Fruit fly (Drosophila melanogaster) whole organism, embryonic: Measurements from ENCODE around the gene Alg7.

Experiments
- Abd-B ChIP-seq: fragments of 200-800 bp; sonication (Bioruptor generic); optimal IDR thresholded peaks from 2 replicates; lab custom pipeline; 2018; ENCODE audit warnings: missing biosample characterization, mild to moderate bottlenecking, missing genetic modification characterization, moderate library complexity
- CG10267 ChIP-seq: fragments of 200-800 bp; sonication (Bioruptor generic); optimal IDR thresholded peaks from 2 replicates; lab custom pipeline; 2018; ENCODE audit warnings: missing biosample characterization, mild to moderate bottlenecking, missing genetic modification characterization, moderate library complexity
- CG10543 ChIP-seq: fragments of 200-800 bp; sonication (Bioruptor generic); optimal IDR thresholded peaks from 3 replicates; lab custom pipeline; 2017; ENCODE audit warnings: missing biosample characterization, mild to moderate bottlenecking, missing genetic modification characterization, moderate library complexity
- CG12744 ChIP-seq: fragments of 200-800 bp; sonication (Bioruptor generic); optimal IDR thresholded peaks from 2 replicates; lab custom pipeline; 2016; ENCODE audit warnings: missing biosample characterization, missing genetic modification characterization
- CG13424 ChIP-seq: fragments of 200-800 bp; sonication (Bioruptor generic); optimal IDR thresholded peaks from 2 replicates; lab custom pipeline; 2019; ENCODE audit warnings: missing biosample characterization, mild to moderate bottlenecking, missing genetic modification characterization, moderate library complexity
- CG14050 ChIP-seq: fragments of 200-800 bp; sonication (Bioruptor generic); IDR thresholded peaks from 3 replicates; pipeline ENCODE4 v1.3.6; 2022; ENCODE audit warnings: missing biosample characterization, missing genetic modification characterization
- CG18619 ChIP-seq: fragments of 200-800 bp; sonication (Bioruptor generic); optimal IDR thresholded peaks from 3 replicates; lab custom pipeline; 2017; ENCODE audit warnings: missing biosample characterization, mild to moderate bottlenecking, missing genetic modification characterization
- CG2129 ChIP-seq: fragments of 200-800 bp; sonication (Bioruptor generic); IDR thresholded peaks from 2 replicates; pipeline ENCODE4 v1.3.6; 2022; ENCODE audit warnings: missing biosample characterization, missing genetic modification characterization; ENCODE audit not compliant: partially characterized antibody
- CG2202 ChIP-seq: fragments of 200-800 bp; sonication (Bioruptor generic); optimal IDR thresholded peaks from 2 replicates; lab custom pipeline; 2018; ENCODE audit warnings: missing biosample characterization, mild to moderate bottlenecking, missing genetic modification characterization
- CG32767 ChIP-seq: fragments of 200-800 bp; sonication (Bioruptor generic); IDR thresholded peaks from 2 replicates; pipeline ENCODE4 v1.3.6; 2022; ENCODE audit warnings: missing biosample characterization, missing genetic modification characterization
- CG3407 ChIP-seq: fragments of 200-800 bp; sonication (Bioruptor generic); optimal IDR thresholded peaks from 2 replicates; lab custom pipeline; 2018; ENCODE audit warnings: missing biosample characterization, mild to moderate bottlenecking, missing genetic modification characterization
- CG34422 ChIP-seq: fragments of 200-800 bp; sonication (Bioruptor generic); IDR thresholded peaks from 3 replicates; pipeline ENCODE4 v1.3.6; 2022; ENCODE audit warnings: missing biosample characterization, missing genetic modification characterization
- CG3838 ChIP-seq: fragments of 200-800 bp; sonication (Bioruptor generic); optimal IDR thresholded peaks from 3 replicates; lab custom pipeline; 2016; ENCODE audit warnings: missing biosample characterization, missing genetic modification characterization
- CG4854 ChIP-seq: fragments of 200-800 bp; sonication (Bioruptor generic); optimal IDR thresholded peaks from 2 replicates; lab custom pipeline; 2016; ENCODE audit warnings: missing biosample characterization, missing genetic modification characterization, inconsistent platforms
- CG7372 ChIP-seq: fragments of 200-800 bp; sonication (Bioruptor generic); IDR thresholded peaks from 2 replicates; pipeline ENCODE4 v1.3.6; 2022; ENCODE audit warnings: missing biosample characterization, missing genetic modification characterization
- CG7987 ChIP-seq: fragments of 200-800 bp; sonication (Bioruptor generic); optimal IDR thresholded peaks from 2 replicates; lab custom pipeline; 2018; ENCODE audit warnings: missing biosample characterization, mild to moderate bottlenecking, missing genetic modification characterization, moderate library complexity
- CG8089 ChIP-seq: fragments of 200-800 bp; sonication (Bioruptor generic); optimal IDR thresholded peaks from 3 replicates; lab custom pipeline; 2016; ENCODE audit warnings: missing biosample characterization, missing genetic modification characterization
- CG8290 ChIP-seq, 3 experiments: fragments of 200-800 bp; sonication (Bioruptor generic); optimal IDR thresholded peaks; 2 replicates each; lab custom pipeline; 2016 to 2019; ENCODE audit warnings: missing biosample characterization in 3 of 3, missing genetic modification characterization in 3 of 3, mild to moderate bottlenecking in 2 of 3, moderate library complexity in 1 of 3
- CG8478 ChIP-seq: fragments of >200 bp; optimal IDR thresholded peaks from 2 replicates; lab custom pipeline; 2018
- D ChIP-seq, 2 experiments: fragments of 200-800 bp in 1 of 2; fragments of >200 bp in 1 of 2; sonication (Bioruptor generic) in 1 of 2; optimal IDR thresholded peaks; 2 replicates in 1 of 2; 3 replicates in 1 of 2; lab custom pipeline; 2017; ENCODE audit warnings: mild to moderate bottlenecking in 1 of 2, missing biosample characterization in 1 of 2, missing genetic modification characterization in 1 of 2, missing genetic modification reagents in 1 of 2
- Dbx ChIP-seq: fragments of 200-800 bp; sonication (Bioruptor generic); IDR thresholded peaks from 3 replicates; pipeline ENCODE4 v1.3.6; 2022; ENCODE audit warnings: missing biosample characterization, missing genetic modification characterization
- Dp ChIP-seq: fragments of 200-800 bp; sonication (Bioruptor generic); optimal IDR thresholded peaks from 2 replicates; lab custom pipeline; 2018; ENCODE audit warnings: missing biosample characterization, mild to moderate bottlenecking, missing genetic modification characterization, moderate library complexity
- Elba2 ChIP-seq: fragments of 200-800 bp; sonication (Bioruptor generic); optimal IDR thresholded peaks from 3 replicates; lab custom pipeline; 2016; ENCODE audit warnings: missing biosample characterization, missing genetic modification characterization
- H15 ChIP-seq: fragments of 200-800 bp; sonication (Bioruptor generic); IDR thresholded peaks from 3 replicates; pipeline ENCODE4 v1.3.6; 2022; ENCODE audit warnings: missing biosample characterization, missing genetic modification characterization
- HLH3B ChIP-seq: fragments of 200-800 bp; sonication (Bioruptor generic); IDR thresholded peaks from 2 replicates; pipeline ENCODE4 v1.3.6; 2022; ENCODE audit warnings: missing biosample characterization, missing genetic modification characterization
- HLH54F ChIP-seq: fragments of 200-800 bp; sonication (Bioruptor generic); optimal IDR thresholded peaks from 3 replicates; lab custom pipeline; 2016; ENCODE audit warnings: missing biosample characterization, missing genetic modification characterization
- Med ChIP-seq: fragments of 200-800 bp; sonication (Bioruptor generic); peaks from one replicate; lab custom pipeline; 2016; ENCODE audit warnings: missing biosample characterization, missing genetic modification characterization, mild to moderate bottlenecking, inconsistent platforms, moderate library complexity
- Pdp1 ChIP-seq, 2 experiments: fragments of 200-800 bp; sonication (Bioruptor generic); optimal IDR thresholded peaks; 3 replicates each; lab custom pipeline; 2016; ENCODE audit warnings: missing biosample characterization in 2 of 2, missing genetic modification characterization in 2 of 2, mild to moderate bottlenecking in 1 of 2, moderate library complexity in 1 of 2
- Ptx1 ChIP-seq: fragments of 200-800 bp; sonication (Bioruptor generic); IDR thresholded peaks from 2 replicates; pipeline ENCODE4 v1.3.6; 2022; ENCODE audit warnings: missing biosample characterization, missing genetic modification characterization
- Rfx ChIP-seq: fragments of 200-800 bp; sonication (Bioruptor generic); IDR thresholded peaks from 2 replicates; pipeline ENCODE4 v1.3.6; 2022; ENCODE audit warnings: missing biosample characterization, missing genetic modification characterization
- Sry-δ ChIP-seq: fragments of 200-800 bp; sonication (Bioruptor generic); optimal IDR thresholded peaks from 2 replicates; lab custom pipeline; 2016; ENCODE audit warnings: missing biosample characterization, missing genetic modification characterization
- ap ChIP-seq: fragments of 200-800 bp; sonication (Bioruptor generic); IDR thresholded peaks from 2 replicates; pipeline ENCODE4 v1.3.6; 2022; ENCODE audit warnings: missing biosample characterization, missing genetic modification characterization
- cg ChIP-seq: fragments of 200-800 bp; sonication (Bioruptor generic); optimal IDR thresholded peaks from 3 replicates; lab custom pipeline; 2019; ENCODE audit warnings: missing biosample characterization, mild to moderate bottlenecking, missing genetic modification characterization, moderate library complexity
- crp ChIP-seq, 2 experiments: fragments of 200-800 bp; sonication (Bioruptor generic); optimal IDR thresholded peaks; 2 replicates in 1 of 2; 3 replicates in 1 of 2; lab custom pipeline; 2017; ENCODE audit warnings: missing biosample characterization in 2 of 2, missing genetic modification characterization in 2 of 2, mild to moderate bottlenecking in 1 of 2, moderate library complexity in 1 of 2
- dmrt11E ChIP-seq: fragments of 200-800 bp; sonication (Bioruptor generic); optimal IDR thresholded peaks from 3 replicates; lab custom pipeline; 2018; ENCODE audit warnings: missing biosample characterization, mild to moderate bottlenecking, missing genetic modification characterization, moderate library complexity
- dmrt99B ChIP-seq: fragments of 200-800 bp; sonication (Bioruptor generic); optimal IDR thresholded peaks from 2 replicates; lab custom pipeline; 2018; ENCODE audit warnings: missing biosample characterization, mild to moderate bottlenecking, missing genetic modification characterization, moderate library complexity
- gce ChIP-seq: fragments of 200-800 bp; sonication (Bioruptor generic); IDR thresholded peaks from 3 replicates; pipeline ENCODE4 v1.3.6; 2022; ENCODE audit warnings: missing biosample characterization, missing genetic modification characterization
- inv ChIP-seq: fragments of 200-800 bp; sonication (Bioruptor generic); IDR thresholded peaks from 2 replicates; pipeline ENCODE4 v1.3.6; 2022; ENCODE audit warnings: missing biosample characterization, missing genetic modification characterization; ENCODE audit not compliant: partially characterized antibody
- kay ChIP-seq: fragments of 200-800 bp; sonication (Bioruptor generic); optimal IDR thresholded peaks from 2 replicates; lab custom pipeline; 2016; ENCODE audit warnings: missing biosample characterization, missing genetic modification characterization
- p53 ChIP-seq: fragments of 200-800 bp; sonication (Bioruptor generic); optimal IDR thresholded peaks from 2 replicates; lab custom pipeline; 2016; ENCODE audit warnings: missing biosample characterization, missing genetic modification characterization
- peb ChIP-seq: fragments of 200-800 bp; sonication (Bioruptor generic); IDR thresholded peaks from 2 replicates; pipeline ENCODE4 v1.3.6; 2022; ENCODE audit warnings: missing biosample characterization, missing genetic modification characterization
- pita ChIP-seq: fragments of 200-800 bp; sonication (Bioruptor generic); optimal IDR thresholded peaks from 2 replicates; lab custom pipeline; 2017; ENCODE audit warnings: missing biosample characterization, mild to moderate bottlenecking, missing genetic modification characterization
- tll ChIP-seq, 2 experiments: fragments of 200-800 bp in 1 of 2; fragments of >200 bp in 1 of 2; sonication (Bioruptor generic) in 1 of 2; optimal IDR thresholded peaks; 2 replicates each; lab custom pipeline; 2017 to 2019; ENCODE audit warnings: missing biosample characterization in 2 of 2, missing genetic modification characterization in 2 of 2, mild to moderate bottlenecking in 1 of 2, moderate library complexity in 1 of 2
- unc-4 ChIP-seq: fragments of 200-800 bp; sonication (Bioruptor generic); IDR thresholded peaks from 2 replicates; pipeline ENCODE4 v1.3.6; 2022; ENCODE audit warnings: missing biosample characterization, missing genetic modification characterization; ENCODE audit not compliant: partially characterized antibody
- vvl ChIP-seq: fragments of 200-800 bp; sonication (Bioruptor generic); IDR thresholded peaks from 2 replicates; pipeline ENCODE4 v1.3.6; 2022; ENCODE audit warnings: missing biosample characterization, missing genetic modification characterization
- wdn ChIP-seq: fragments of 200-800 bp; sonication (Bioruptor generic); IDR thresholded peaks from 2 replicates; pipeline ENCODE4 v1.3.6; 2022; ENCODE audit warnings: missing biosample characterization, missing genetic modification characterization
- zen ChIP-seq: fragments of 200-800 bp; sonication (Bioruptor generic); optimal IDR thresholded peaks from 3 replicates; lab custom pipeline; 2018; ENCODE audit warnings: missing biosample characterization, mild to moderate bottlenecking, missing genetic modification characterization, moderate library complexity

The Alg7 gene

DNA sequence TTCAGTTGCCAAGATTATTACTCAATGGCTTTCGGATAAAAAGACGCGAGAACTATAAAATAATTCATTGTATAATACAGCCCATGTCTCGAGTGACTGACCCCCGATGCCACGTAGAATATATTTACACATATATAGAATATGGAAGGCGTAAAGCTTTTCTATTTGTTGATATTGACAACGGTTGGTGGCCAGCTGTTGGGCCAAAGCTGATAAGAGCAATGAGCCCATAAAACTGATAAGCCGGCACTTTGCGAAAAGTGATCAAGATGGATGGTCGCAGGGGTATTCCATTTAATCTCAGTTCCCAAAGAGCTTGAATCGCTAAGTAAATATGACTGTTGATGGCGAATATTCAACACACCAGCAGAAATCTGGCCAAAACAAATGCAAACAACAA, 11.5 kb downstream of the Alg7 start (continued):
- no peak for TF ChIP-seq HLH54F (GFP tag; lab: Kevin White, UChicago)
- TF ChIP-seq tll (GFP tag; optimal IDR thresholded peaks at IDR 0.05; lab: Kevin White, UChicago) = no peak
- TF ChIP-seq p53 (GFP tag; lab: Kevin White, UChicago) = no peak
- TF ChIP-seq CG18619 (GFP tag; lab: Kevin White, UChicago) = no peak
- no peak for TF ChIP-seq Abd-B (GFP tag; lab: Kevin White, UChicago)
- no peak for TF ChIP-seq Sry-δ (GFP tag; lab: Kevin White, UChicago)
- TF ChIP-seq dmrt11E (tag; lab: Kevin White, UChicago) = no peak
- TF ChIP-seq wdn = no peak
- TF ChIP-seq dmrt99B (tag; lab: Kevin White, UChicago) = no peak
- no peak for TF ChIP-seq CG12744 (GFP tag; lab: Kevin White, UChicago)
- TF ChIP-seq CG3838 (GFP tag; lab: Kevin White, UChicago) = no peak
- TF ChIP-seq HLH3B (GFP tag; lab: Robert Waterston, UW) = no peak
- TF ChIP-seq kay (GFP tag; lab: Kevin White, UChicago) = no peak
- TF ChIP-seq crp (GFP tag; optimal IDR thresholded peaks at IDR 0.05; lab: Kevin White, UChicago) = peak in 1 of 2 experiments; percentile 34
- peak; percentile 12 for TF ChIP-seq CG7987 (GFP tag; lab: Kevin White, UChicago)
- no peak for TF ChIP-seq H15 (GFP tag; lab: Robert Waterston, UW)
- TF ChIP-seq Dbx (GFP tag; lab: Robert Waterston, UW) = 0 out of 3 replicates have a peak, but pooled peaks have one; percentile 37
- no peak for TF ChIP-seq CG10267 (tag; lab: Kevin White, UChicago)
- TF ChIP-seq Ptx1 (GFP tag; lab: Robert Waterston, UW) = no peak
- TF ChIP-seq CG10543 = peak; percentile 59
- no peak for TF ChIP-seq CG2202 (tag; lab: Kevin White, UChicago)

- no peak for TF ChIP-seq CG14050 (GFP tag; lab: Robert Waterston, UW)
- TF ChIP-seq inv (GFP tag; lab: Robert Waterston, UW) = no peak
- no peak for TF ChIP-seq CG3407 (GFP tag; lab: Kevin White, UChicago)
- peak; percentile 37 for TF ChIP-seq D (optimal IDR thresholded peaks at IDR 0.05; lab: Kevin White, UChicago)
- no peak for TF ChIP-seq D (GFP tag; optimal IDR thresholded peaks at IDR 0.05; lab: Kevin White, UChicago)
- no peak for TF ChIP-seq ap
- TF ChIP-seq Rfx = 0 out of 2 replicates have a peak, but pooled peaks have one; percentile 18
- 0 out of 2 replicates have a peak, but pooled peaks have one; percentile 15 for TF ChIP-seq CG7372
- peak; percentile 42 for TF ChIP-seq zen
- peak; percentile 34; the same call in 1 of the 2 replicates for TF ChIP-seq CG32767 (GFP tag; lab: Robert Waterston, UW)
- TF ChIP-seq Pdp1 (GFP tag; optimal IDR thresholded peaks at IDR 0.05; lab: Kevin White, UChicago) = peak in 1 of 2 experiments; percentile 96
- no peak for TF ChIP-seq gce (GFP tag; lab: Robert Waterston, UW)
- TF ChIP-seq CG34422 (GFP tag; lab: Robert Waterston, UW) = 0 out of 3 replicates have a peak, but pooled peaks have one; percentile 45
- peak; percentile 29; the same call in 1 of the 2 replicates for TF ChIP-seq vvl
- peak; percentile 79 for TF ChIP-seq CG8478 (lab: Kevin White, UChicago)
- no peak for TF ChIP-seq Med (GFP tag; lab: Kevin White, UChicago)
- no peak for TF ChIP-seq Dp (GFP tag; lab: Kevin White, UChicago)
- peak; percentile 15 for TF ChIP-seq Elba2 (GFP tag; lab: Kevin White, UChicago)
- TF ChIP-seq CG13424 (tag; lab: Kevin White, UChicago) = no peak
- no peak for TF ChIP-seq CG2129 (GFP tag; lab: Robert Waterston, UW)
- TF ChIP-seq CG4854 = no peak
- TF ChIP-seq CG8089 (GFP tag; lab: Kevin White, UChicago) = no peak
- no peak for TF ChIP-seq pita (GFP tag; lab: Kevin White, UChicago)
- TF ChIP-seq CG8290 (GFP tag; optimal IDR thresholded peaks at IDR 0.05; lab: Kevin White, UChicago) = no peak
- TF ChIP-seq CG8290 (tag; optimal IDR thresholded peaks at IDR 0.05; lab: Kevin White, UChicago) = no peak
- TF ChIP-seq peb (GFP tag; lab: Robert Waterston, UW) = no peak
- peak; percentile 90 for TF ChIP-seq cg (GFP tag; lab: Kevin White, UChicago)
- no peak for TF ChIP-seq unc-4
- TF ChIP-seq, all 482 proteins: peak for 11
These were observed 12.1 kb downstream of the Alg7 start for dm6 chr2L:13191052-13191678.
